Fruit fly (Drosophila melanogaster): Measurements from ENCODE around the gene lin-52.

The lin-52 gene

DNA sequence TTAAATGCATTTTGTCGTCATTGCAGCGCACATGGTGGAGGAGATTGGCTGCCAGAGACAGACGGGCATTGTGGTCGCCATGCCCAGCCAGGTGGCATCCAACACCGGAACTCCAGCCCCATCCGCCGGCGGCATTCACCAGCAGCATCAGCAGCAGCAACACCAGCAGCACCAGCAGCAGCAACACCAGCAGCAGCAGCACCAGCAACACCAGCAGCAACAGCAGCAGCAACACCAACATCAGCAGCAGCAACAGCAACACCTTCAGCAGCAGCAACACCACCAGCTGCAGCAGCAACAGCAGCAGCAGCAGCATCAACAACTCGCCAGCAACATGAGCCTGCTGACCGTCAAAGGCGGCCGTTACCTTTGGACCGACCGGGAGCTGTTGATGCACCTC is 1.9 kb downstream of the lin-52 start:
- no peak for TF ChIP-seq CG10631 (GFP tag; optimal IDR thresholded peaks at IDR 0.05)

DNA sequence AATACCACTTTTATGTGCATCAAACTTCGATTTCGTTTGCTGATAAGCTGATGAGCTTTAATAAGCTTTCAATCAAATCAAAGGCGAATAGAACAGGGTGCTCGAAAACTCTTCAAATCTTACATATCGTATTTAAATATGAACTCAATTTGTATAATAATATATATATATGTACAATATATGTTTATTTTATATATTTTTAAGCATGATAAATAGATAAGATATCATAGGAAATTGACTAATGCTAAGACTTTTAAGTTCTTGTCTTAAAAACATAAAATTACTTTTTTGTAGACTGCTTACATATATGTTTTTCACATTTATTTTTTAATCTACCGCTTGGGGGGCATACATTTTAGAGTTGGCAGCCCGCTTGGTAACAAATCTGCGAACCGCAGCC is 2.8 kb downstream of the lin-52 start, which contains the start of gene CG15772:
Gene CG15772, plus strand, starts transcription at position 301 of the 400 bp plus-strand sequence.
- TF ChIP-seq Ets96B (tag; optimal IDR thresholded peaks at IDR 0.05) (no peak), CG11294 (GFP tag; IDR thresholded peaks at IDR 0.05) (no peak), CG31627 (GFP tag; optimal IDR thresholded peaks at IDR 0.05) (no peak), Hr4 (GFP tag; optimal IDR thresholded peaks at IDR 0.05) (no peak), Eip75B (GFP tag; optimal IDR thresholded peaks at IDR 0.05) (no peak), CG6808 (GFP tag; optimal IDR thresholded peaks at IDR 0.05) (no peak), Blimp-1 (GFP tag; optimal IDR thresholded peaks at IDR 0.05) (no peak), fd85E (GFP tag; optimal IDR thresholded peaks at IDR 0.05) (no peak), CG8319 (GFP tag; optimal IDR thresholded peaks at IDR 0.05) (no peak), Lpt (GFP tag; optimal IDR thresholded peaks at IDR 0.05) (no peak), CG6854 (GFP tag; optimal IDR thresholded peaks at IDR 0.05) (no peak), CG16779 (tag; optimal IDR thresholded peaks at IDR 0.05) (no peak), Ets21C (GFP tag; optimal IDR thresholded peaks at IDR 0.05) (no peak), Hr38 (GFP tag; optimal IDR thresholded peaks at IDR 0.05) (no peak), Sox14 (GFP tag; optimal IDR thresholded peaks at IDR 0.05) (no peak), CG15336 (GFP tag; IDR thresholded peaks at IDR 0.05) (no peak), CG6163 (GFP tag; IDR thresholded peaks at IDR 0.05) (no peak)

DNA sequence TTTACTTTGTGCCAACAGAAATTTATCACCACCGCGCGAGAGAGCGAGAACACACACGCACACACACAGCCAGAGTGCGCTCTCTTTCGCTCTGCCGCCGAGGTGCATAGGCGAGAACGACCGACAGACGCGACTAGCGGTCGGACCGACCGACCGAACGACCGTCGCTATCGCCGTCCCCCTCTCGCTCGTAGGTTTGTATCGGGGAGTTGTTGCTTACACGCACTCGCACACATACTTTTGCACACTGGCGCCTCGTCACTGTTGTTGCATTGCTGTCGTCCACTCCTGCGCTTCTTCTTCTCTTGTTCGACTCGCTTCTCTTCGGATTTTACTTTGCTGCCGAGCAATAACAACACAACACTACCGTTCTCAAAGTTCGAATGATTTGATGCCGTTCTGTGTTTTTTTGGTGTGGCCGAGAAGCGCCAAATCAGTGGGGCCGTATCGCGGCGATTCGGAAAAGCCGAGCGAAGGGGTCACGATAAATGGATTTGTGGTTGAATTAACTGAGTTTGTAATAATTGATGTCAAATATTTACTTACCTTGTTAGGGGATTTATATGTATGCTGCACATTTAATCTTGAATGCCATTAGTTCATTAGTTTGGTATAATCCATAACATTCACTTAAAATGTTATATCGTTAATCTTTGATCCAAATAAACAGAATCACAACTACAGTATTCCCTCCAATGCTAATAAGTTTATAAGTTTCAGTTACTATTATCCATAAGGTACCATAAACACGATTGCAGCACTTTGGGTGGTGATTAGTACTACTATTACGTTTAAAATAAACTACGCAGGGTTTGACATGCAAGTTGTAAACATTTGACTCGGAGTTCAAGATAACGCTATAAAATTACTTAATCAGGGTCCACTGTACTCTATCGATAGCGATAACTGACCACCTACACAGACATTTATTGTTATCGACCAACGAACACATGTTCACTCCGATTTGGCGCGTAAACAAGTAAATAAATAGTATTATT is 7.6 kb downstream of the lin-52 start, which contains the start of the genes IntS6 and Rtel1:
Gene IntS6, minus strand, starts transcription at position 391 of the 998 bp plus-strand sequence.
Gene Rtel1, plus strand, starts transcription at position 884 of the 998 bp plus-strand sequence.
- TF ChIP-seq eg (GFP tag; IDR thresholded peaks at IDR 0.05) (peak; percentile 92), ss (GFP tag; optimal IDR thresholded peaks at IDR 0.05) (peak; percentile 78 to 88), dac (GFP tag; optimal IDR thresholded peaks at IDR 0.05) (peak; percentile 79), CG10631 (GFP tag; optimal IDR thresholded peaks at IDR 0.05) (peak; percentile 91), svp (GFP tag) (peak; percentile 96), CG3032 (tag; optimal IDR thresholded peaks at IDR 0.05) (peak; percentile 88), Sox15 (GFP tag; optimal IDR thresholded peaks at IDR 0.05) (peak; percentile 90), Gug (GFP tag; IDR thresholded peaks at IDR 0.05) (peak; percentile 84), Sox102F (GFP tag; optimal IDR thresholded peaks at IDR 0.05) (peak; percentile 92), spab (GFP tag; optimal IDR thresholded peaks at IDR 0.05) (peak; percentile 74), CG6163 (GFP tag; IDR thresholded peaks at IDR 0.05) (peak; percentile 91), cyc (GFP tag; optimal IDR thresholded peaks at IDR 0.05) (peak; percentile 94), Sox14 (GFP tag; optimal IDR thresholded peaks at IDR 0.05) (peak; percentile 94), Hr38 (GFP tag; optimal IDR thresholded peaks at IDR 0.05) (peak; percentile 26), topi (GFP tag; optimal IDR thresholded peaks at IDR 0.05) (peak; percentile 93), vri (GFP tag; optimal IDR thresholded peaks at IDR 0.05) (peak; percentile 77), CG16779 (tag; optimal IDR thresholded peaks at IDR 0.05) (peak; percentile 78), CG8319 (GFP tag; optimal IDR thresholded peaks at IDR 0.05) (peak; percentile 87), pdm3 (GFP tag; optimal IDR thresholded peaks at IDR 0.05) (peak; percentile 94), CG32006 (GFP tag; optimal IDR thresholded peaks at IDR 0.05) (peak; percentile 90), dsx (GFP tag; optimal IDR thresholded peaks at IDR 0.05; ENCODE audit: poor library complexity, severe bottlenecking) (peak; percentile 80), fkh (GFP tag; optimal IDR thresholded peaks at IDR 0.05) (peak; percentile 84), CG34406 (GFP tag; optimal IDR thresholded peaks at IDR 0.05) (peak; percentile 87), CG11294 (GFP tag; IDR thresholded peaks at IDR 0.05) (peak; percentile 83), esn (GFP tag; optimal IDR thresholded peaks at IDR 0.05) (peak; percentile 94), OdsH (GFP tag; optimal IDR thresholded peaks at IDR 0.05) (peak; percentile 93), Ets96B (tag; optimal IDR thresholded peaks at IDR 0.05) (peak; percentile 86), CG1621 (tag; optimal IDR thresholded peaks at IDR 0.05) (peak; percentile 89), CG6276 (GFP tag; optimal IDR thresholded peaks at IDR 0.05) (peak; percentile 84), fd85E (GFP tag; optimal IDR thresholded peaks at IDR 0.05) (peak; percentile 40), CG11902 (GFP tag; optimal IDR thresholded peaks at IDR 0.05) (peak; percentile 89), CG10669 (GFP tag; optimal IDR thresholded peaks at IDR 0.05) (peak; percentile 87), Smox (GFP tag; optimal IDR thresholded peaks at IDR 0.05) (peak; percentile 93), CG6854 (GFP tag; optimal IDR thresholded peaks at IDR 0.05) (peak; percentile 64), CG31627 (GFP tag; optimal IDR thresholded peaks at IDR 0.05) (peak; percentile 95), salr (GFP tag; optimal IDR thresholded peaks at IDR 0.05) (peak; percentile 74 to 81)
